Worm (Caenorhabditis elegans): ENCODE measurements around the gene unc-10.

The unc-10 gene

DNA sequence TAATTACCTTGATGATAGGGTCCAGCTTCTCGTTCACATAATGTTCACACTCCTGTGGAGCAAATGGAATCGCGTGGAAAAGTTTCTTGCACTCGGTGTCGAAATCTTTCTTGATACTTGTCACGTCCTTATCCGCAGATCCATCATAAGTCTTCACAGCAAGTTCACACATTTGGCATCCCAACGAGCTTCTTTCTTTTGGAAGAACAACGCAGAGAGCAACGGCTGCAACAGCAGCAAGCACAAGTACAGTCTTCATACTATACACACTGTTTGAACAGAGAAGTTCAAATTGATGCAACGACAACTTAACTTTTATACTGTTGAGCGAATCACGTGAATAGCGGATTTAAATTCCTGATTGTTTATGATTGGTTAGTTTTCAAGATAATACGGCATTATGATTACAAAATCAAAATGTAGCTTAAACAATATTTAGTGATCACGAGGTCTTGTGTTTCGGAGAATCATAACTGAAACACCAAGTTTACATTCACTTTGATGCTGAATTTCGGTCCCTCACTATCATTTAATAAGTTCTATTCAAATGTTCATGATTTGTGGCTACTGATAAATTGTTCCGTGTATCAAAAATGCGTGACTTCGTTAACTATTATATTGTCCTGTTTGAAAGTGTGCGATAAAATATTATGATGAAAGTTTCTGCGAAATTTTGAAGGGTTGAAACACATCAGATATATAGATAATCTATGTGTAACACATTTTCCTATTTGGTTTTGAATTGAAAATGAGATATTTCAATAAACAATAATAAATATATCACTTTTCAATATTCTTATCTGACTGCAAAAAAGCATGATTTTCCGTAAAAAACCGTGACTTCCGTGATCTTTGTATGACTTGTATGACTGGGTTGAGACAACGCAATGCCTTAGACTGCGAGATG, 36.6 kb upstream of the unc-10 start, which contains the start of the genes spp-2 and spp-6:
TSS of gene spp-2 (minus strand) at position 334 of the 907 bp plus-strand sequence.
TSS of gene spp-6 (plus strand) at position 857 of the 907 bp plus-strand sequence.
- TF ChIP-seq tab-1 (GFP tag; IDR thresholded peaks at IDR 0.05) (no peak), med-1 (GFP tag; optimal IDR thresholded peaks at IDR 0.05; ENCODE audit: insufficient read depth) (no peak), ztf-29 (GFP tag; IDR thresholded peaks at IDR 0.05) (no peak), flt-1 (GFP tag; IDR thresholded peaks at IDR 0.05) (no peak), klf-2 (GFP tag; conservative IDR thresholded peaks at IDR 0.05) (no peak), ztf-23 (GFP tag; IDR thresholded peaks at IDR 0.05) (no peak), ref-1 (GFP tag; conservative IDR thresholded peaks at IDR 0.05) (no peak)

DNA sequence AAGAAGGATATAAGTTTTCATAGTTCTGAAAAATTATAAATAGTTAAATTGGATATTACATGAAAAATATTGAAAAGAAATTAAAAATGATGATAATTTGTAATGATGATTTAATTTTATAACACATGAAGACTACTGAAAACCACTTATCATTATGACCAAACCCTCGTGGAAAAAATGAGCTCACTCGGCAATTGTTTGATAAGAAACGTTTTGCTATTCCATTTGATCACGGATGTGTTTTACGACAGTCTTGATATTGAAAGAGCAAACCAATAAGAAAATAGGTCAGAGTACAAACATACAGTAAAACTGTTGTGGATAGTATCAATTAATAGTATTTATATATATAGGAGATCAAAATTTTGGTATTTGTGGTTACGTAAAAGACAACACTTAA, 35.2 kb upstream of the unc-10 start, which contains the start of gene spp-3:
TSS of gene spp-3 (minus strand) at position 25 of the 400 bp plus-strand sequence.
- TF ChIP-seq tab-1 (GFP tag; IDR thresholded peaks at IDR 0.05) (no peak), med-1 (GFP tag; optimal IDR thresholded peaks at IDR 0.05; ENCODE audit: insufficient read depth) (no peak), klf-2 (GFP tag; conservative IDR thresholded peaks at IDR 0.05) (no peak), ztf-29 (GFP tag; IDR thresholded peaks at IDR 0.05) (no peak), T22C8.4 (GFP tag; IDR thresholded peaks at IDR 0.05) (no peak), cog-1 (tag; optimal IDR thresholded peaks at IDR 0.05) (no peak), ref-1 (GFP tag; conservative IDR thresholded peaks at IDR 0.05) (no peak)

DNA sequence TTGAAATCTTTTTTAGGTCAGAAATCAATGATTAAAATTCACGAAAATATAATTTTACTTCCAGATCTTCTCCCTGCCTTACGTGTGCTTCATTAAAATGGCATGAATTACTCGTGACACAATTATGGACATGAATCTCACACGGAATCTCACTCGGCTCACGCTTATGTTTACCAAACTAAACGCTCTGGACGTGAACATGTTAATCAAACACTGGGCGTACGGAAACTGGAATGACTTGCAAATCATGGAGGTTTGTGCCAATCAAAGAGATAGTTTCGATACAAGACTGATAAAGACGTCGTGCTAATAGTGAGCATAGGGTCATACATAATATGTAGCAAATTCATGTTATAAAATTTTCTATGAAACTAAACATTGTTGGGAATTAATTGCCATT, 34.4 kb upstream of the unc-10 start:
- TF ChIP-seq klf-2 (GFP tag; conservative IDR thresholded peaks at IDR 0.05), result no peak
- no peak for TF ChIP-seq ztf-23 (GFP tag; IDR thresholded peaks at IDR 0.05)
- TF ChIP-seq T22C8.4 (GFP tag; IDR thresholded peaks at IDR 0.05), result no peak
- TF ChIP-seq med-1 (GFP tag; optimal IDR thresholded peaks at IDR 0.05; ENCODE audit: insufficient read depth), result no peak
- TF ChIP-seq ztf-29 (GFP tag; IDR thresholded peaks at IDR 0.05), result no peak
- no peak for TF ChIP-seq cog-1 (tag; optimal IDR thresholded peaks at IDR 0.05)
- TF ChIP-seq tab-1 (GFP tag; IDR thresholded peaks at IDR 0.05), result no peak
- TF ChIP-seq flt-1 (GFP tag; IDR thresholded peaks at IDR 0.05), result no peak
- TF ChIP-seq ref-1 (GFP tag; conservative IDR thresholded peaks at IDR 0.05), result no peak

DNA sequence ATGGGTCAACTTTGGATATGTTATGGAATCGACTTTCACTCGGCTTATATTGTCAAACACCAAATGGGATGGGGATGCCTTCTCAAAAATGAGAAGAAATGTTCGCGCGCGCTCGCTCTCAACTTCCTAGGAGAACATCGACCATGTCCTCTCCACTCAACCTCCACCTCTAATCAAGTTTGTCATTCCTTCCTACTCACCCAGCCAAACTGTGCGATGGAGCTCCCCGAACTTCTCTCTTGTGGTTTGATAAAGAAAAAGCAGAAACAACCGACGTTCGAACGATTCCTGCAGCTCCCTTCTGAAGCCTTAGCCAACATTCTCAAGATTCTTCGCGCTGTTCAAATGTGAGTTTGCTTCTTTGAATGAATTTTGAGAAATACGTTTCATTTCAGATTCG, 33.1 kb upstream of the unc-10 start:
- TF ChIP-seq tab-1 (GFP tag; IDR thresholded peaks at IDR 0.05), result no peak
- TF ChIP-seq ref-1 (GFP tag; conservative IDR thresholded peaks at IDR 0.05), result no peak
- no peak for TF ChIP-seq cog-1 (tag; optimal IDR thresholded peaks at IDR 0.05)
- TF ChIP-seq flt-1 (GFP tag; IDR thresholded peaks at IDR 0.05), result no peak
- TF ChIP-seq klf-2 (GFP tag; conservative IDR thresholded peaks at IDR 0.05), result no peak
- TF ChIP-seq T22C8.4 (GFP tag; IDR thresholded peaks at IDR 0.05), result no peak
- TF ChIP-seq med-1 (GFP tag; optimal IDR thresholded peaks at IDR 0.05; ENCODE audit: insufficient read depth), result no peak
- no peak for TF ChIP-seq ztf-29 (GFP tag; IDR thresholded peaks at IDR 0.05)
- TF ChIP-seq ztf-23 (GFP tag; IDR thresholded peaks at IDR 0.05), result no peak

DNA sequence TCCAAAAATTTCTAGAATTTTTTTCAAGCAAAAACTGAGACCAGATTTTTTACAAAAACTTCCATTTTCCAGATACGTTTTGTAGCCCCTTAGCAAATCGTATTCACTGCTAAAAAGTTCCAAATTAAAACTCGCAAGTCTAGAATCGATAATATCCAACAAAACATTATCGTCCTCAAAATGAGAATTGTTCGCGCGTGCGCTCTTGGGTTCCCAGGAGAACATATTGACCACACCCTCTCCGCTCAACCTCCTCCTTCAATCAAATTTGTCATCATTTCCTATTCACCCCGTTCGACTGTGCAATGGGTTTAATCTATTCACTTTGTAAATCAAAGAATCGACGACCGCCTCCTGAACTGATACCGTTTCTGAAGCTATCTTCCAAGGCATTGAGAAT, 31.7 kb upstream of the unc-10 start:
- TF ChIP-seq klf-2 (GFP tag; conservative IDR thresholded peaks at IDR 0.05), result no peak
- TF ChIP-seq tab-1 (GFP tag; IDR thresholded peaks at IDR 0.05), result no peak
- TF ChIP-seq ztf-23 (GFP tag; IDR thresholded peaks at IDR 0.05), result no peak
- no peak for TF ChIP-seq T22C8.4 (GFP tag; IDR thresholded peaks at IDR 0.05)
- no peak for TF ChIP-seq ztf-29 (GFP tag; IDR thresholded peaks at IDR 0.05)
- no peak for TF ChIP-seq med-1 (GFP tag; optimal IDR thresholded peaks at IDR 0.05; ENCODE audit: insufficient read depth)
- no peak for TF ChIP-seq ref-1 (GFP tag; conservative IDR thresholded peaks at IDR 0.05)
- no peak for TF ChIP-seq cog-1 (tag; optimal IDR thresholded peaks at IDR 0.05)
- TF ChIP-seq flt-1 (GFP tag; IDR thresholded peaks at IDR 0.05), result no peak

DNA sequence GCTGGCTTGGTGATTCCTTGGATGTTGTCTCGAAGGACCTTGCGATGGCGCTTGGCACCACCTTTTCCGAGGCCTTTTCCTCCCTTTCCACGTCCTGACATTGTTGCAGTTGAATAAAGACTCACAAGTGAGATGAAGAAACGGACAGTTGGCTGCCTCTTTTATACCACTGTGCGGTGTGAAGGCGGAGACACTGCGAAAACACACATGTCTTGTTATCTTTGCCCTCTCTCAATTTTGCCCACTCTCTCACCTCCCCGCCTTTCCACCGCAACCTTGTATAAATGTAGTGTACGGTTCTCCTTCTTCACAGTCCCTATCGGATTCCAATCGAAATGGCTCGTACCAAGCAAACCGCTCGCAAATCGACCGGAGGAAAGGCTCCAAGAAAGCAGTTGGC, 29.7 kb upstream of the unc-10 start, which contains the start of the genes his-38 and his-40:
TSS of gene his-38 (minus strand) at position 101 of the 400 bp plus-strand sequence.
TSS of gene his-40 (plus strand) at position 336 of the 400 bp plus-strand sequence.
- TF ChIP-seq flt-1 (GFP tag; IDR thresholded peaks at IDR 0.05) (peak; percentile 67; the same call in 1 of the 2 replicates), tab-1 (GFP tag; IDR thresholded peaks at IDR 0.05) (no peak)

DNA sequence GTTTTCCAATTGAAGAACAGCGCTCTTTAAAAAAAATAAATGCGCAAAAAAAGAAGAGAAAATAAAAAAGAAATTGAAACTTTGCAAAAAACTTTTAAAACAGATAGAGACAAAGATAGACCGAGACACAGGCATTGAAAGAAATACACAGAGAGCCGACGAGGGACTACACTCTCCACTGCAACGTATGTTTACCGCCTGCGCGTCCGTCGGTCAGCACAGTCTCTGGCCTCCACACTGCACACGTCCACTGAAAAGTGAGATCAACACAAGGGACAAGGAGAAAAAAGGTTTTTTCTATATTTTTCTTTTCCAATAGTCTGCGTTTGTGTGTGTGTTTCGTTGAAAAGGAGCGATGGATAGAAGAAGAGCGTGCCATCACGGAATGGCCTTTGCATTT, 26.3 kb upstream of the unc-10 start:
- TF ChIP-seq klf-2 (GFP tag; conservative IDR thresholded peaks at IDR 0.05) (no peak), flt-1 (GFP tag; IDR thresholded peaks at IDR 0.05) (no peak)

DNA sequence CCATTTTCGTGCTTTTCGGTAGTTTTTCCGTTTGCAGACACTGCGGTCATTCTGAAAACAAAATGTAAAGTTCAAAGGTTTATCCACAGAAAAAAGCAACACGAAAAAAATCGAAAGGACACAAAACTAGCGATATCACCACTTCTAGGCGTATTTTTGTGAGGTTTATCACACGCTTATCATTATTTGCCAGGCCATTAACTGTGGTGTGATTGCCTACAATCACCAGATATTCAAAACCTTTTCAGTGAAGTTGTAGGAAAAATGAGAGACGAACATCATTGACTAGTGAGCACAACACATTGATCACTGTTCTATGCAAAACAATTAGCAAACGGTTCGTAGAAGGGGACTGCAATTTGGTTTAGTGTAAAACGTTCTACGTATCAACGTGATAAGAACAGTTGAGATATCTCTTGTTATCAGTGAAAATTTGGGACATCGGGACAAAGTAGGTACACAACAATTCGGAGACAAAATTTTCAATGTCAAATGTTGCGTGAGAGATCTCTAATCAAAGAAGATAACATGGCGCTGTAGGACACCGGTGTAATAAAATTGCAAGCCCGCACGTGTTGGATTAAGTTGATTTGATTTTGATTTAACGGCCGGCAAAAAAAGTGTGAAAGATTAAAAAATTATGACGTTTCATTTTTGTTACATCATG, 25.5 kb upstream of the unc-10 start, which contains the start of gene sur-5:
TSS of gene sur-5 (minus strand) at position 51 of the 667 bp plus-strand sequence.
- TF ChIP-seq klf-2 (GFP tag; conservative IDR thresholded peaks at IDR 0.05) (no peak), flt-1 (GFP tag; IDR thresholded peaks at IDR 0.05) (no peak), T22C8.4 (GFP tag; IDR thresholded peaks at IDR 0.05) (no peak), cog-1 (tag; optimal IDR thresholded peaks at IDR 0.05) (no peak), tab-1 (GFP tag; IDR thresholded peaks at IDR 0.05) (no peak), ztf-23 (GFP tag; IDR thresholded peaks at IDR 0.05) (no peak), med-1 (GFP tag; optimal IDR thresholded peaks at IDR 0.05; ENCODE audit: insufficient read depth) (no peak), ztf-29 (GFP tag; IDR thresholded peaks at IDR 0.05) (no peak), ref-1 (GFP tag; conservative IDR thresholded peaks at IDR 0.05) (no peak)

DNA sequence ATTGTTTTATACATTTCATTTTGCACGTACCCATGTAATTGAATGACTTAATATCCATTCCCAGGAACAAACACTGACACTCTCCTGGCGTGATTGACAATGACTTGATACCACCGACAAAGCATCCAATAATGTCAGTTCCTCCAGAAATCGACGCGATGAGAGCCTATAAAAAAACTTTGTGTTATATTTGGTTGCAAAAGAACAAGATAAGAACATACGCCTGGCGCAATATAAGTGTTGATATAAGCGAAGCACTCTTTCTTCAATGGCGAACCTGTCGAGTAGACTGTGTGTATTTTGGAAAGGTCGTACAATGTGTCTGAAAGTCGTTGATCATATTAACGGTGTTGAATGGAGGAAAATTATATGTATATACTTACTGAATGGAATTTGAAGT, 23.0 kb upstream of the unc-10 start:
- no peak for TF ChIP-seq med-1 (GFP tag; optimal IDR thresholded peaks at IDR 0.05; ENCODE audit: insufficient read depth)
- TF ChIP-seq flt-1 (GFP tag; IDR thresholded peaks at IDR 0.05), result no peak
- no peak for TF ChIP-seq T22C8.4 (GFP tag; IDR thresholded peaks at IDR 0.05)
- no peak for TF ChIP-seq ref-1 (GFP tag; conservative IDR thresholded peaks at IDR 0.05)
- TF ChIP-seq ztf-29 (GFP tag; IDR thresholded peaks at IDR 0.05), result no peak
- TF ChIP-seq ztf-23 (GFP tag; IDR thresholded peaks at IDR 0.05), result no peak
